Worm (Caenorhabditis elegans): ENCODE results near the gene Y59A8A.8.
A peak's percentile ranks its signal among the peaks of the same experiment; 100 is the strongest.

ce11 chrV:17857901-17858300 is 7.5 kb upstream of the Y59A8A.8 start:
- no peak for TF ChIP-seq Y22D7AL.16 (tag; optimal IDR thresholded peaks at IDR 0.05)
- TF ChIP-seq pqm-1 (tag; optimal IDR thresholded peaks at IDR 0.05) = no peak
- TF ChIP-seq tbx-2 (tag; optimal IDR thresholded peaks at IDR 0.05) = peak; percentile 37
- TF ChIP-seq pag-3 (tag; optimal IDR thresholded peaks at IDR 0.05; ENCODE audit: borderline replicate concordance) = peak; percentile 67
- TF ChIP-seq ref-2 (tag; optimal IDR thresholded peaks at IDR 0.05) = no peak
- TF ChIP-seq pax-1 (tag; optimal IDR thresholded peaks at IDR 0.05) = no peak
- TF ChIP-seq ama-1 (optimal IDR thresholded peaks at IDR 0.05) = no peak
- peak; percentile 98 for TF ChIP-seq nfya-1 (tag; optimal IDR thresholded peaks at IDR 0.05)
- no peak for TF ChIP-seq elt-2 (tag; optimal IDR thresholded peaks at IDR 0.05)
- peak; percentile 65 for TF ChIP-seq F13H6.1 (tag; optimal IDR thresholded peaks at IDR 0.05)
- TF ChIP-seq lin-11 (tag; optimal IDR thresholded peaks at IDR 0.05) = no peak
- TF ChIP-seq sox-4 (tag; optimal IDR thresholded peaks at IDR 0.05) = no peak

All from whole organism, late embryonic.